Worm (Caenorhabditis elegans) whole organism, late embryonic: Measurements from ENCODE around the gene myo-2.

Source experiments
- C08G9.2 ChIP-seq: sonication (generic microtip); optimal IDR thresholded peaks from 2 replicates; lab custom pipeline; 2016; ENCODE audit warnings: mild to moderate bottlenecking, missing genetic modification characterization, moderate library complexity, missing compliant biosample characterization
- C38D4.7 ChIP-seq: fragments of 200-800 bp; sonication (Bioruptor generic); optimal IDR thresholded peaks from 2 replicates; lab custom pipeline; 2018; ENCODE audit warnings: mild to moderate bottlenecking, missing genetic modification characterization, moderate library complexity, missing compliant biosample characterization
- F13H6.1 ChIP-seq: sonication (generic microtip); optimal IDR thresholded peaks from 2 replicates; lab custom pipeline; 2016; ENCODE audit warnings: missing genetic modification characterization, missing compliant biosample characterization
- K09A11.1 ChIP-seq: sonication (generic microtip); optimal IDR thresholded peaks from 2 replicates; lab custom pipeline; 2017; ENCODE audit warnings: antibody characterized with exemption, mild to moderate bottlenecking, missing genetic modification characterization, missing compliant biosample characterization; ENCODE audit not compliant: insufficient read depth
- T23F11.4 ChIP-seq: fragments of 200-800 bp; sonication (Bioruptor generic); optimal IDR thresholded peaks from 2 replicates; lab custom pipeline; 2018; ENCODE audit warnings: mild to moderate bottlenecking, missing genetic modification characterization, missing compliant biosample characterization
- Y22D7AL.16 ChIP-seq: sonication (generic microtip); optimal IDR thresholded peaks from 2 replicates; lab custom pipeline; 2016; ENCODE audit warnings: missing genetic modification characterization, missing compliant biosample characterization
- ceh-14 ChIP-seq: sonication (generic microtip); optimal IDR thresholded peaks from 2 replicates; lab custom pipeline; 2016; ENCODE audit warnings: missing genotype, missing genetic modification characterization, missing compliant biosample characterization
- ceh-18 ChIP-seq: sonication (generic microtip); optimal IDR thresholded peaks from 2 replicates; lab custom pipeline; 2016; ENCODE audit warnings: missing genetic modification characterization, missing compliant biosample characterization
- ceh-19 ChIP-seq: fragments of 200-800 bp; sonication (Bioruptor generic); optimal IDR thresholded peaks from 2 replicates; lab custom pipeline; 2018; ENCODE audit warnings: mild to moderate bottlenecking, missing genetic modification characterization, missing compliant biosample characterization
- ceh-22 ChIP-seq: sonication (generic microtip); optimal IDR thresholded peaks from 2 replicates; lab custom pipeline; 2017; ENCODE audit warnings: missing biosample characterization, missing genetic modification characterization
- ceh-24 ChIP-seq: sonication (generic microtip); optimal IDR thresholded peaks from 2 replicates; lab custom pipeline; 2016; ENCODE audit warnings: mild to moderate bottlenecking, missing genetic modification characterization, missing compliant biosample characterization
- ceh-30 ChIP-seq: fragments of 150-350 bp; optimal IDR thresholded peaks from 2 replicates; lab custom pipeline; 2014; ENCODE audit warnings: missing biosample characterization, missing genetic modification characterization
- ceh-48 ChIP-seq: sonication (generic microtip); optimal IDR thresholded peaks from 2 replicates; lab custom pipeline; 2016; ENCODE audit warnings: missing genetic modification characterization, inconsistent platforms, missing compliant biosample characterization
- ceh-6 ChIP-seq: fragments of 200-800 bp; sonication (Bioruptor generic); optimal IDR thresholded peaks from 2 replicates; lab custom pipeline; 2018; ENCODE audit warnings: mild to moderate bottlenecking, missing genetic modification characterization, missing compliant biosample characterization
- ceh-9 ChIP-seq: sonication (generic microtip); optimal IDR thresholded peaks from 2 replicates; lab custom pipeline; 2016; ENCODE audit warnings: mild to moderate bottlenecking, missing genetic modification characterization, inconsistent platforms, missing compliant biosample characterization
- dve-1 ChIP-seq: sonication (generic microtip); optimal IDR thresholded peaks from 2 replicates; lab custom pipeline; 2017; ENCODE audit warnings: antibody characterized with exemption, mild to moderate bottlenecking, missing genetic modification characterization, missing compliant biosample characterization
- elt-2 ChIP-seq: sonication (generic microtip); optimal IDR thresholded peaks from 2 replicates; lab custom pipeline; 2016; ENCODE audit warnings: missing genetic modification reagents, missing genetic modification characterization, missing compliant biosample characterization
- elt-4 ChIP-seq: sonication (generic microtip); optimal IDR thresholded peaks from 2 replicates; lab custom pipeline; 2016; ENCODE audit warnings: missing genetic modification characterization, missing compliant biosample characterization
- ets-4 ChIP-seq: sonication (generic microtip); optimal IDR thresholded peaks from 2 replicates; lab custom pipeline; 2016; ENCODE audit warnings: missing genetic modification characterization, missing compliant biosample characterization
- fkh-10 ChIP-seq: fragments of 150-350 bp; optimal IDR thresholded peaks from 2 replicates; lab custom pipeline; 2014; ENCODE audit warnings: missing biosample characterization, missing genetic modification reagents, missing genetic modification characterization
- fkh-6 ChIP-seq: sonication (generic microtip); optimal IDR thresholded peaks from 2 replicates; lab custom pipeline; 2016; ENCODE audit warnings: missing genetic modification characterization, missing compliant biosample characterization
- gmeb-2 ChIP-seq: sonication (generic microtip); optimal IDR thresholded peaks from 2 replicates; lab custom pipeline; 2016; ENCODE audit warnings: missing genetic modification characterization, inconsistent platforms, missing compliant biosample characterization
- hlh-30 ChIP-seq: sonication (generic microtip); optimal IDR thresholded peaks from 2 replicates; lab custom pipeline; 2017; ENCODE audit warnings: antibody characterized with exemption, missing genetic modification characterization, missing compliant biosample characterization; ENCODE audit not compliant: insufficient read depth
- hlh-8 ChIP-seq: sonication (generic microtip); optimal IDR thresholded peaks from 2 replicates; lab custom pipeline; 2016; ENCODE audit warnings: missing genotype, missing genetic modification characterization, missing compliant biosample characterization
- lin-11 ChIP-seq: fragments of 200-800 bp; sonication (Bioruptor generic); optimal IDR thresholded peaks from 2 replicates; lab custom pipeline; 2018; ENCODE audit warnings: mild to moderate bottlenecking, missing genetic modification characterization, missing compliant biosample characterization
- mec-3 ChIP-seq: sonication (generic microtip); optimal IDR thresholded peaks from 2 replicates; lab custom pipeline; 2016; ENCODE audit warnings: borderline replicate concordance, missing genetic modification characterization, missing compliant biosample characterization
- nfya-1 ChIP-seq: sonication (generic microtip); optimal IDR thresholded peaks from 2 replicates; lab custom pipeline; 2017; ENCODE audit warnings: missing genetic modification characterization, mild to moderate bottlenecking, missing compliant biosample characterization, antibody characterized with exemption, moderate library complexity
- nhr-11 ChIP-seq: fragments of 150-350 bp; optimal IDR thresholded peaks from 2 replicates; lab custom pipeline; 2014; ENCODE audit warnings: missing biosample characterization, missing genetic modification characterization
- nhr-232 ChIP-seq: sonication (generic microtip); optimal IDR thresholded peaks from 2 replicates; lab custom pipeline; 2016; ENCODE audit warnings: missing genetic modification characterization, missing compliant biosample characterization
- npax-4 ChIP-seq: sonication (generic microtip); optimal IDR thresholded peaks from 2 replicates; lab custom pipeline; 2016; ENCODE audit warnings: missing genetic modification characterization, missing compliant biosample characterization
- odd-2 ChIP-seq: sonication (generic microtip); optimal IDR thresholded peaks from 2 replicates; lab custom pipeline; 2017; ENCODE audit warnings: antibody characterized with exemption, mild to moderate bottlenecking, missing genetic modification characterization, missing compliant biosample characterization
- pag-3 ChIP-seq: sonication (generic microtip); optimal IDR thresholded peaks from 2 replicates; lab custom pipeline; 2016; ENCODE audit warnings: missing compliant biosample characterization, missing genetic modification characterization, borderline replicate concordance
- pat-9 ChIP-seq: fragments of 200-800 bp; sonication (Bioruptor generic); optimal IDR thresholded peaks from 2 replicates; lab custom pipeline; 2018; ENCODE audit warnings: mild to moderate bottlenecking, missing genetic modification characterization, moderate library complexity, missing compliant biosample characterization
- pax-1 ChIP-seq: fragments of 150-350 bp; optimal IDR thresholded peaks from 2 replicates; lab custom pipeline; 2014; ENCODE audit warnings: missing biosample characterization, missing genetic modification characterization
- pros-1 ChIP-seq: fragments of 150-350 bp; optimal IDR thresholded peaks from 2 replicates; lab custom pipeline; 2014; ENCODE audit warnings: missing biosample characterization, missing genetic modification reagents, missing genetic modification characterization
- rnt-1 ChIP-seq: sonication (generic microtip); optimal IDR thresholded peaks from 2 replicates; lab custom pipeline; 2016; ENCODE audit warnings: missing genetic modification characterization, missing compliant biosample characterization
- sox-2 ChIP-seq: fragments of 200-800 bp; sonication (Bioruptor generic); IDR thresholded peaks from 2 replicates; pipeline ENCODE4 v1.3.6; 2022; ENCODE audit warnings: missing genetic modification reagents, missing genetic modification characterization, missing compliant biosample characterization
- sox-4 ChIP-seq: sonication (generic microtip); optimal IDR thresholded peaks from 2 replicates; lab custom pipeline; 2017; ENCODE audit warnings: mild to moderate bottlenecking, missing genetic modification characterization, inconsistent platforms, missing compliant biosample characterization
- tbx-7 ChIP-seq: sonication (generic microtip); optimal IDR thresholded peaks from 2 replicates; lab custom pipeline; 2016; ENCODE audit warnings: missing genotype, missing genetic modification characterization, missing compliant biosample characterization
- ttx-3 ChIP-seq: sonication (generic microtip); optimal IDR thresholded peaks from 2 replicates; lab custom pipeline; 2016; ENCODE audit warnings: missing genetic modification reagents, missing genetic modification characterization, missing compliant biosample characterization
- unc-42 ChIP-seq: sonication (generic microtip); optimal IDR thresholded peaks from 2 replicates; lab custom pipeline; 2016; ENCODE audit warnings: missing genotype, missing genetic modification characterization, missing compliant biosample characterization
- unc-55 ChIP-seq: sonication (generic microtip); optimal IDR thresholded peaks from 2 replicates; lab custom pipeline; 2017; ENCODE audit warnings: missing biosample characterization, missing genetic modification reagents, missing genetic modification characterization
- zip-5 ChIP-seq: sonication (generic microtip); optimal IDR thresholded peaks from 2 replicates; lab custom pipeline; 2016; ENCODE audit warnings: missing genetic modification characterization, missing compliant biosample characterization
- ztf-16 ChIP-seq: sonication (generic microtip); optimal IDR thresholded peaks from 2 replicates; lab custom pipeline; 2017; ENCODE audit warnings: missing genetic modification characterization, missing compliant biosample characterization

Gene myo-2

DNA sequence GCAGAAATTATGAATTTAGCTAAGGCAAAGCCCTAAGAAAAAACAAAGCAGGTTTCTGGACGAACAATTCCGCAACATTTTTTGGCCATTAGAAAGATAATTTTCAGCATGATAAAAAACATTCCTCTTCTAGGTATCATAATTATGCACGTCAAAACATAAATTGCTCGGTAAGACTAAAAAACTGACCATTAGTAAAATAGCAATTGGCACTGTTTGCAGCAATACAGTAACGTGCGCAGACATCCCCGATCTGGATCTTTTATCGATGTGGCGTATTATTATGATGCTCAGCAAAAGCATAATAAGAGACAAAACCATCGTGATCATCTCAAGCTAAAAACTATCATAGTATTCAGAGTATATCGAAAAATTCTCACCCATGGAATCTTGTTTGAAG lies 8.6 kb downstream of the myo-2 start:
- TF ChIP-seq ceh-22 (tag; lab: Kevin White, UChicago) (no peak), ceh-24 (no peak)

DNA sequence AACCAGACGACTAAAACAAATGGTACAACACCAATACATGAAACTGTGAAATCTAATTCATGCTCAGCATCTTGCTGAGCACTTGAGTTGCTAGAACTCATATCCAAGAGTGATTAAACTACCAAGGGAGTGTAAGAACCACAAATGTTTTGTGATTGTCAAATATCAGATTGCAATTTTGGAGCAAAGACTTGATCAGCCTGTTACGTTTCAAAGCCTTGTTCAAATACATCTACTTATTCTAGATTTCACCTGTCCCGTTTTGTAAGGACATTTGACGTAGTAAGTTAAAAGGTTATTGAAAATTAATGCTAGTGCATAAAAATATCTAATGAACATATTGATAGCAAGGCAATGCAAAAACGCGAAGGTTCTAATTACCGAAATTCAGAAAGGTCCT lies 9.5 kb downstream of the myo-2 start, which contains the start of gene F45E6.1:
Gene F45E6.1 (minus strand): TSS at position 101 of the 400 bp plus-strand sequence.
- TF ChIP-seq ceh-18 (tag; lab: Kevin White, UChicago) = no peak
- TF ChIP-seq ceh-24 = no peak
- TF ChIP-seq pros-1 (tag; lab: Kevin White, UChicago) = no peak
- TF ChIP-seq ceh-30 (tag; lab: Kevin White, UChicago) = no peak
- no peak for TF ChIP-seq unc-55 (GFP tag; lab: Kevin White, UChicago)
- no peak for TF ChIP-seq pag-3 (tag; lab: Kevin White, UChicago)
- no peak for TF ChIP-seq Y22D7AL.16 (tag; lab: Kevin White, UChicago)
- no peak for TF ChIP-seq pax-1
- no peak for TF ChIP-seq mec-3 (tag; lab: Kevin White, UChicago)
- no peak for TF ChIP-seq ceh-48 (tag; lab: Kevin White, UChicago)
- no peak for TF ChIP-seq sox-2
- TF ChIP-seq dve-1 = no peak
- TF ChIP-seq C08G9.2 = no peak
- no peak for TF ChIP-seq pat-9
- TF ChIP-seq nfya-1 (tag; lab: Kevin White, UChicago) = no peak
- TF ChIP-seq, all 69 proteins: peak for 0

DNA sequence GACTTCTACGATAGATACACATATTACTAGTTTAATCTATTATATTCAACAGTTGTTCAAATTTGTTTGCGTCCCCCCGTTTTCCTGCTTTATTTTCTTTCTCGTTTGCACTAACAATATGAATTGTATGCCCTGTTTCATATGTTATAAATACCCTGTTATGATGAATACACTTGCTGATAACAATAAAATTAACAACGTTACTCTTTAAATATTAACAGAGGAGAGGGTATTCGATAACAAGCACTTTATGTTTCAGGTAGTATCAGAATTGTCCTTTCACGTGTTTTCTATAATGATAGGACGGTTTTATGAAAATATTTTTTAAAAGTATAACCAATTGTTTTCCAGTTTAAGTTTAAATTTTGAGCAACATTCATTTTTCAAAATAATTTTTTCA lies 10.6 kb downstream of the myo-2 start:
- no peak for TF ChIP-seq fkh-10
- TF ChIP-seq C38D4.7 = no peak

DNA sequence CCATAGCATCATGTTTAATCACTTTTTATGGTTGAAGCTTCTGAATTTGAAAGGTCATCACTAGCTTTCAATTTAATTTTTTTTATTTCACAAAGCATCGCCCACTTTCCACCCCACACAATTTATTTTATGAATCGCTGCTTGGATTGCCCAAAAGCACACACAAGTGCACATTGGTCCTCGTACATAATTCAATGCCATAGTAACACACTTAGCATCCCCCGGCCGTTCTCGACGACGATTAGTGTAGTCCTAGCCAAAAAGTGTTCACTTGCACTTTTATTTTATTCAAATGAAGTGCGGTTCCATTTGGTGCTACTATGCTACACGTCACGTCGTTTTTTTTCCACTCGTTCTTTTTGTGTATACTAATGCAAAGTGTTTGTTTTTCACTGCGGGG lies 11.2 kb downstream of the myo-2 start:
- peak; percentile 91 for TF ChIP-seq unc-42 (tag; lab: Kevin White, UChicago)
- TF ChIP-seq elt-4 (tag; lab: Kevin White, UChicago) = no peak
- no peak for TF ChIP-seq hlh-8 (tag; lab: Kevin White, UChicago)
- no peak for TF ChIP-seq ceh-24
- TF ChIP-seq ceh-9 (tag; lab: Kevin White, UChicago) = no peak
- TF ChIP-seq gmeb-2 = no peak
- TF ChIP-seq ttx-3 (tag; lab: Kevin White, UChicago) = no peak
- TF ChIP-seq nhr-11 (tag; lab: Kevin White, UChicago) = no peak

DNA sequence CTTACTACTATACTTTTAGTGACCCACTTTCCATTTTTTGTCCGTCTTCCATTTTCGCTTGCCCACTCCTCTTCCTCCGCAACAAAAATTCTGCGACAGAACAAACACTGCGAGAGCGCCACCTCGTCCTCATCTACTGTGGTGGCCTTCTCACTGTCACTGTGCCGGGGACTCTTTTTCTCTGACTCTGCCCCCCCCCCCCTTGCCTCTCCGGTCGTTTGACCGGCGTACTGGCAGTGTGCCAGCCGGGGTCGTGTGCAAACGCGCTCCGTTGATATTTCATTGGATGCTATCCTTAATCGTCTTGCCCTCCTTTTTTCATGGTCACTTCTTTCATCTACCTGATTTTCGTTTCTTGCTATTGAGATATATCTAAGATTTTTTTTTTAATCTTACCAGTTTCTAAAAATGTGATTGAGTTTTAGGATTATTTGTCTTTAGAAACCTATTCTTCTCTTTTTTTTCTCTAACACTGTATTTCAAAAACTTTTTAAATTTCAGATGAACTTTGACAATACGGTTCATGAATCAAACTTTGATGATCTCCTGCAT lies 12.7 kb downstream of the myo-2 start, which contains the start of gene atf-6:
Gene atf-6 (plus strand): TSS at position 502 of the 552 bp plus-strand sequence.
- TF ChIP-seq ets-4 (tag; lab: Kevin White, UChicago) = peak; percentile 31
- TF ChIP-seq npax-4 (tag; lab: Kevin White, UChicago) = no peak
- peak; percentile 74 for TF ChIP-seq nfya-1 (tag; lab: Kevin White, UChicago)
- TF ChIP-seq rnt-1 (tag; lab: Kevin White, UChicago) = peak; percentile 66
- peak; percentile 14 for TF ChIP-seq dve-1
- TF ChIP-seq hlh-8 (tag; lab: Kevin White, UChicago) = peak; percentile 53
- no peak for TF ChIP-seq nhr-11 (tag; lab: Kevin White, UChicago)
- no peak for TF ChIP-seq mec-3 (tag; lab: Kevin White, UChicago)
- TF ChIP-seq odd-2 (tag; lab: Kevin White, UChicago) = no peak
- TF ChIP-seq ceh-19 (GFP tag; lab: Kevin White, UChicago) = peak; percentile 69
- peak; percentile 1 for TF ChIP-seq lin-11 (tag; lab: Kevin White, UChicago)
- TF ChIP-seq ceh-22 (tag; lab: Kevin White, UChicago) = no peak
- no peak for TF ChIP-seq sox-2
- no peak for TF ChIP-seq fkh-6 (tag; lab: Kevin White, UChicago)
- TF ChIP-seq F13H6.1 (tag; lab: Kevin White, UChicago) = peak; percentile 9
- TF ChIP-seq ceh-14 (tag; lab: Kevin White, UChicago) = peak; percentile 37
- peak; percentile 17 for TF ChIP-seq tbx-7 (tag; lab: Kevin White, UChicago)
- TF ChIP-seq elt-2 = peak; percentile 48
- TF ChIP-seq elt-4 (tag; lab: Kevin White, UChicago) = no peak
- peak; percentile 21 for TF ChIP-seq K09A11.1
- TF ChIP-seq T23F11.4 (GFP tag; lab: Kevin White, UChicago) = no peak
- TF ChIP-seq pag-3 (tag; lab: Kevin White, UChicago) = no peak
- peak; percentile 44 for TF ChIP-seq hlh-30 (tag; lab: Kevin White, UChicago)
- TF ChIP-seq gmeb-2 = peak; percentile 16
- TF ChIP-seq nhr-232 (tag; lab: Kevin White, UChicago) = no peak
- TF ChIP-seq ceh-6 (GFP tag; lab: Kevin White, UChicago) = peak; percentile 4
- TF ChIP-seq zip-5 (tag; lab: Kevin White, UChicago) = no peak
- TF ChIP-seq ztf-16 (tag; lab: Kevin White, UChicago) = peak; percentile 56
- TF ChIP-seq sox-4 (tag; lab: Kevin White, UChicago) = peak; percentile 9
